Fruit fly (Drosophila melanogaster) whole organism, wandering third instar larva: ENCODE results near the gene simj.

Experiments
- Abd-B ChIP-seq: fragments of >200 bp; optimal IDR thresholded peaks from 2 replicates; lab custom pipeline; 2017; ENCODE audit warnings: missing biosample characterization, missing genetic modification characterization
- CG32264 ChIP-seq: fragments of 200-800 bp; sonication (Bioruptor generic); optimal IDR thresholded peaks from 2 replicates; lab custom pipeline; 2016; ENCODE audit warnings: missing biosample characterization, missing genetic modification characterization
- CG9705 ChIP-seq: fragments of 200-800 bp; sonication (Bioruptor generic); optimal IDR thresholded peaks from 2 replicates; lab custom pipeline; 2018; ENCODE audit warnings: missing biosample characterization, mild to moderate bottlenecking, missing genetic modification characterization
- CrebA ChIP-seq: fragments of 200-800 bp; sonication (Bioruptor generic); optimal IDR thresholded peaks from 2 replicates; lab custom pipeline; 2016; ENCODE audit warnings: missing biosample characterization, mild to moderate bottlenecking, missing genetic modification characterization, borderline replicate concordance
- Dfd ChIP-seq: fragments of >200 bp; optimal IDR thresholded peaks from 2 replicates; lab custom pipeline; 2017; ENCODE audit warnings: missing biosample characterization, missing genetic modification characterization
- Dif ChIP-seq: fragments of 200-275, 200-300 bp; sonication (Bioruptor generic); optimal IDR thresholded peaks from 2 replicates; lab custom pipeline; 2018; ENCODE audit warnings: missing biosample characterization, missing genetic modification characterization; ENCODE audit not compliant: partially characterized antibody
- GATAd ChIP-seq: sonication (Bioruptor generic); optimal IDR thresholded peaks from 2 replicates; lab custom pipeline; 2016; ENCODE audit warnings: missing biosample characterization, missing genetic modification characterization
- HLH106 ChIP-seq: fragments of 200-800 bp; optimal IDR thresholded peaks from 3 replicates; lab custom pipeline; 2019; ENCODE audit warnings: missing biosample characterization, mild to moderate bottlenecking, missing genetic modification characterization, moderate library complexity
- Hnf4 ChIP-seq: fragments of 200-800 bp; sonication (Bioruptor generic); optimal IDR thresholded peaks from 2 replicates; lab custom pipeline; 2016; ENCODE audit warnings: missing biosample characterization, mild to moderate bottlenecking, missing genetic modification characterization
- Hr78 ChIP-seq: fragments of >200 bp; optimal IDR thresholded peaks from 2 replicates; lab custom pipeline; 2017; ENCODE audit warnings: missing biosample characterization, missing genetic modification characterization
- Hr83 ChIP-seq: fragments of 200-300 bp; sonication (Bioruptor generic); optimal IDR thresholded peaks from 2 replicates; lab custom pipeline; 2016; ENCODE audit warnings: missing biosample characterization, mild to moderate bottlenecking, missing genetic modification characterization, moderate library complexity; ENCODE audit not compliant: poor library complexity, severe bottlenecking
- Jra ChIP-seq: sonication (Bioruptor generic); optimal IDR thresholded peaks from 2 replicates; lab custom pipeline; 2016; ENCODE audit warnings: missing biosample characterization, missing genetic modification characterization
- Myc ChIP-seq: fragments of >200 bp; optimal IDR thresholded peaks from 2 replicates; lab custom pipeline; 2017
- N ChIP-seq: fragments of >200 bp; optimal IDR thresholded peaks from 2 replicates; lab custom pipeline; 2018; ENCODE audit warnings: missing biosample characterization, missing external identifiers, missing genetic modification characterization
- OdsH ChIP-seq: fragments of 200-800 bp; sonication (Bioruptor generic); optimal IDR thresholded peaks from 2 replicates; lab custom pipeline; 2016; ENCODE audit warnings: missing biosample characterization, mild to moderate bottlenecking, missing genetic modification characterization
- Rel ChIP-seq, 2 experiments: fragments of 200-800 bp; sonication (Bioruptor generic) in 1 of 2; optimal IDR thresholded peaks; 2 replicates in 1 of 2; 3 replicates in 1 of 2; lab custom pipeline; 2016 to 2019; ENCODE audit warnings: mild to moderate bottlenecking in 2 of 2, missing biosample characterization in 2 of 2, missing genetic modification characterization in 2 of 2, moderate library complexity in 1 of 2
- Sp1 ChIP-seq: fragments of 200-800 bp; sonication (Bioruptor generic); optimal IDR thresholded peaks from 3 replicates; lab custom pipeline; 2019; ENCODE audit warnings: missing biosample characterization, mild to moderate bottlenecking, missing genetic modification characterization, moderate library complexity
- Vsx2 ChIP-seq: fragments of 200-300, 225-300 bp; sonication (Bioruptor generic); optimal IDR thresholded peaks from 2 replicates; lab custom pipeline; 2018; ENCODE audit warnings: missing biosample characterization, missing genetic modification characterization; ENCODE audit not compliant: partially characterized antibody
- br ChIP-seq: fragments of 200-800 bp; sonication (Bioruptor generic); optimal IDR thresholded peaks from 2 replicates; lab custom pipeline; 2016; ENCODE audit warnings: missing biosample characterization, missing genetic modification characterization
- brk ChIP-seq: fragments of 200-800 bp; sonication (Bioruptor generic); optimal IDR thresholded peaks from 2 replicates; lab custom pipeline; 2016; ENCODE audit warnings: missing biosample characterization, mild to moderate bottlenecking, missing genetic modification characterization
- dl ChIP-seq, 2 experiments: fragments of 175-275, 200-275 bp in 1 of 2; fragments of 200-275 bp in 1 of 2; sonication (Bioruptor generic); optimal IDR thresholded peaks; lab custom pipeline; 2018; ENCODE audit warnings: mild to moderate bottlenecking in 2 of 2, missing biosample characterization in 2 of 2, missing genetic modification characterization in 2 of 2, moderate library complexity in 2 of 2; ENCODE audit not compliant: partially characterized antibody in 2 of 2, insufficient read depth in 1 of 2
- dmrt93B ChIP-seq: fragments of 200-800 bp; sonication (Bioruptor generic); optimal IDR thresholded peaks from 2 replicates; lab custom pipeline; 2018; ENCODE audit warnings: missing biosample characterization, mild to moderate bottlenecking, missing genetic modification characterization
- dsf ChIP-seq: sonication (Bioruptor generic); optimal IDR thresholded peaks from 2 replicates; lab custom pipeline; 2016; ENCODE audit warnings: missing biosample characterization, missing genetic modification characterization, borderline replicate concordance
- ey ChIP-seq: fragments of 200-800 bp; sonication (Bioruptor generic); optimal IDR thresholded peaks from 2 replicates; lab custom pipeline; 2016; ENCODE audit warnings: missing biosample characterization, missing genetic modification characterization
- foxo ChIP-seq, 2 experiments: fragments of 200-800 bp; sonication (Bioruptor generic); optimal IDR thresholded peaks; 2 replicates in 1 of 2; 3 replicates in 1 of 2; lab custom pipeline; 2016 to 2017; ENCODE audit warnings: missing biosample characterization in 2 of 2, missing genetic modification characterization in 2 of 2
- fru ChIP-seq: fragments of 200-800 bp; sonication (Bioruptor generic); optimal IDR thresholded peaks from 3 replicates; lab custom pipeline; 2016; ENCODE audit warnings: missing biosample characterization, mild to moderate bottlenecking, missing genetic modification characterization
- h ChIP-seq: fragments of 200-800 bp; sonication (Bioruptor generic); optimal IDR thresholded peaks from 3 replicates; lab custom pipeline; 2016; ENCODE audit warnings: missing biosample characterization, mild to moderate bottlenecking, missing genetic modification characterization
- jim ChIP-seq: fragments of 175-275, 200-325 bp; sonication (Bioruptor generic); optimal IDR thresholded peaks from 2 replicates; lab custom pipeline; 2016; ENCODE audit warnings: missing biosample characterization, mild to moderate bottlenecking, missing genetic modification characterization
- lola ChIP-seq: fragments of >200 bp; optimal IDR thresholded peaks from 2 replicates; lab custom pipeline; 2017; ENCODE audit warnings: missing biosample characterization, missing genetic modification characterization
- pan ChIP-seq: fragments of >200 bp; optimal IDR thresholded peaks from 2 replicates; lab custom pipeline; 2017
- psq ChIP-seq: fragments of 200-800 bp; sonication (Bioruptor generic); optimal IDR thresholded peaks from 3 replicates; lab custom pipeline; 2017; ENCODE audit warnings: missing biosample characterization, mild to moderate bottlenecking, missing genetic modification characterization, moderate library complexity
- rgr ChIP-seq: fragments of 200-800 bp; sonication (Bioruptor generic); optimal IDR thresholded peaks from 3 replicates; lab custom pipeline; 2016; ENCODE audit warnings: missing biosample characterization, mild to moderate bottlenecking, missing genetic modification characterization
- sage ChIP-seq: fragments of 200-800 bp; sonication (Bioruptor generic); optimal IDR thresholded peaks from 2 replicates; lab custom pipeline; 2016; ENCODE audit warnings: missing biosample characterization, mild to moderate bottlenecking, missing genetic modification characterization
- sv ChIP-seq: fragments of 200-800 bp; sonication (Bioruptor generic); optimal IDR thresholded peaks from 3 replicates; lab custom pipeline; 2016; ENCODE audit warnings: missing biosample characterization, missing genetic modification characterization
- tai ChIP-seq: sonication (Bioruptor generic); optimal IDR thresholded peaks from 2 replicates; lab custom pipeline; 2016; ENCODE audit warnings: missing biosample characterization, missing genetic modification characterization
- usp ChIP-seq: fragments of >200 bp; optimal IDR thresholded peaks from 2 replicates; lab custom pipeline; 2017; ENCODE audit warnings: missing biosample characterization, missing genetic modification characterization
- woc ChIP-seq: sonication (Bioruptor generic); optimal IDR thresholded peaks from 2 replicates; lab custom pipeline; 2016; ENCODE audit warnings: missing biosample characterization, mild to moderate bottlenecking, missing genetic modification characterization

Gene simj

DNA sequence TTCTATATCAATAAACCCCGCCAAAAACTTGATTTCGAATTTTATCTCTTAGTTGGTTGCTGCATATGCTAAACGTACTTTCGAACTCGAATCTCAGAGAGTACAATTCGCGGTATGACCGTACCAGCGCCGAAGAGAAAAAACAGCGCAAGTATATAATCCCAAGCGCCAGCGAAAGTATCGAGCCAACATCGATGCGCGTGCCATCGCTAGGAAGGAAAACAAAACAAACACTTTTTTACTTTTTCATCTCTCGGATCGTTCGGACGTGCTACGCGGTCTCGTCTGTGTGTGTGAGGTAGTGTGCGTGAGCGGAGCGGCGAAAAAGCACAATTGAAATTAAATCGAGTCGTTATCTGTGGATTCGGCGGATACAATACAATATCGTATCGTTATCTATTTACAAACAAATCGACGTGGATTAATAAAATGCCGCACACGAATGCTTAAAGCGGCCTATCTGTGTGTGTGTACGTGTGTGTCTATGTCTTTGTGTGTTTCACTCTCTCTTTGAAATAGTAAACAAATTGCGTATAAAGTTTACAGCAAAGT lies at the start of gene simj:
simj (plus strand) TSS at position 229 of the 552 bp plus-strand sequence.
- peak; percentile 49 for TF ChIP-seq jim (GFP tag; lab: Kevin White, UChicago)
- TF ChIP-seq dl (GFP tag; optimal IDR thresholded peaks at IDR 0.05; lab: Kevin White, UChicago; ENCODE audit: insufficient read depth in 1 of 2, partially characterized antibody in 2 of 2), result no peak
- peak; percentile 34 for TF ChIP-seq N (GFP tag; lab: Kevin White, UChicago)
- TF ChIP-seq br (GFP tag; lab: Kevin White, UChicago), result peak; percentile 62
- TF ChIP-seq psq (GFP tag; lab: Kevin White, UChicago), result peak; percentile 41
- TF ChIP-seq Sp1 (GFP tag; lab: Kevin White, UChicago), result peak; percentile 68
- TF ChIP-seq ey, result peak; percentile 7
- peak; percentile 65 for TF ChIP-seq Myc (lab: Kevin White, UChicago)
- no peak for TF ChIP-seq pan
- no peak for TF ChIP-seq Hr78 (GFP tag; lab: Kevin White, UChicago)
- TF ChIP-seq CrebA (GFP tag; lab: Kevin White, UChicago), result peak; percentile 54
- peak; percentile 60 for TF ChIP-seq Hnf4 (GFP tag; lab: Kevin White, UChicago)
- peak; percentile 51 for TF ChIP-seq woc (GFP tag; lab: Kevin White, UChicago)
- TF ChIP-seq GATAd (GFP tag; lab: Kevin White, UChicago), result no peak
- no peak for TF ChIP-seq CG9705
- no peak for TF ChIP-seq dsf (GFP tag; lab: Kevin White, UChicago)
- TF ChIP-seq OdsH (GFP tag; lab: Kevin White, UChicago), result peak; percentile 53
- TF ChIP-seq Rel (GFP tag; optimal IDR thresholded peaks at IDR 0.05; lab: Kevin White, UChicago), result no peak
- TF ChIP-seq Rel (tag; optimal IDR thresholded peaks at IDR 0.05; lab: Kevin White, UChicago), result peak; percentile 82
- no peak for TF ChIP-seq CG32264
- peak; percentile 74 for TF ChIP-seq Jra (GFP tag; lab: Kevin White, UChicago)
- TF ChIP-seq sv (GFP tag; lab: Kevin White, UChicago), result peak; percentile 48
- TF ChIP-seq Dfd (GFP tag; lab: Kevin White, UChicago), result no peak
- TF ChIP-seq sage, result no peak
- peak; percentile 93 for TF ChIP-seq Hr83 (GFP tag; lab: Kevin White, UChicago)
- TF ChIP-seq foxo (GFP tag; optimal IDR thresholded peaks at IDR 0.05; lab: Kevin White, UChicago), result peak in 1 of 2 experiments; percentile 51
- TF ChIP-seq brk, result peak; percentile 77
- peak; percentile 8 for TF ChIP-seq tai (GFP tag; lab: Kevin White, UChicago)
- TF ChIP-seq lola (GFP tag; lab: Kevin White, UChicago), result no peak
- TF ChIP-seq HLH106, result peak; percentile 31
- peak; percentile 25 for TF ChIP-seq Dif (GFP tag; lab: Kevin White, UChicago)
- TF ChIP-seq fru (GFP tag; lab: Kevin White, UChicago), result peak; percentile 59
- TF ChIP-seq h, result peak; percentile 81
- peak; percentile 61 for TF ChIP-seq rgr
- TF ChIP-seq usp (GFP tag; lab: Kevin White, UChicago), result no peak
- TF ChIP-seq dmrt93B (GFP tag; lab: Kevin White, UChicago), result no peak

DNA sequence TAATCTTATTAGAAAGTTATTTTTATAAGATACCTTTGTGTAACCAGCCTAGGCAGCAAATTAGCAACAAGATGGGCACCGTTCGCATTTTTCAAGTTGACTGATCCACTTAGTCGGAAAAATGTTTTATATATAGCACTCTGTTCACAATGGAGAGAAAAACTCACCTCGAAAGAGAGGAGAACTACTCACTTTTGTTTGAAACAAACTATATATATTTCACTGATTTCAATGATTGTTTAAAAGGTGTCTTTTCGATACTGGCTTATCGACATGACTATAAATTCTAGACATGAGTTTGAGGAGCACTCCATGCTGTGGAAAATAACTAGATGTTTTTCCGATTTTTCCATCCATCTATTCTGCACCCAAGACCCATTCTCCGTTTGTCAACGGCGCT lies 41.1 kb upstream of the simj start, which contains the start of gene CG42521:
CG42521 (minus strand) TSS at position 101 of the 400 bp plus-strand sequence.
- no peak for TF ChIP-seq CrebA (GFP tag; lab: Kevin White, UChicago)
- TF ChIP-seq pan, result no peak
- no peak for TF ChIP-seq Vsx2
- TF ChIP-seq Dif (GFP tag; lab: Kevin White, UChicago), result no peak
- no peak for TF ChIP-seq Sp1 (GFP tag; lab: Kevin White, UChicago)
- TF ChIP-seq Abd-B, result no peak
- TF ChIP-seq jim (GFP tag; lab: Kevin White, UChicago), result no peak
- TF ChIP-seq Dfd (GFP tag; lab: Kevin White, UChicago), result no peak
- TF ChIP-seq OdsH (GFP tag; lab: Kevin White, UChicago), result no peak
- no peak for TF ChIP-seq dmrt93B (GFP tag; lab: Kevin White, UChicago)
- no peak for TF ChIP-seq CG32264
